Worm (Caenorhabditis elegans): Measurements from ENCODE around the gene C02F4.4.
A peak's percentile ranks its signal among the peaks of the same experiment; 100 is the strongest.

C02F4.4 gene

ce11 chrIV:10501550-10502240 is 13.3 kb downstream of the C02F4.4 start, which contains the start of gene tax-6:
Gene tax-6 (minus strand): TSS chrIV:10501600.
- no peak for TF ChIP-seq gmeb-1 (tag; optimal IDR thresholded peaks at IDR 0.05)
- TF ChIP-seq lsy-2 (tag; optimal IDR thresholded peaks at IDR 0.05): no peak
- TF ChIP-seq unc-62 (GFP tag; optimal IDR thresholded peaks at IDR 0.05): no peak
- no peak for TF ChIP-seq nhr-129 (tag; optimal IDR thresholded peaks at IDR 0.05)
- no peak for TF ChIP-seq F13H6.1 (tag; optimal IDR thresholded peaks at IDR 0.05)

DNA sequence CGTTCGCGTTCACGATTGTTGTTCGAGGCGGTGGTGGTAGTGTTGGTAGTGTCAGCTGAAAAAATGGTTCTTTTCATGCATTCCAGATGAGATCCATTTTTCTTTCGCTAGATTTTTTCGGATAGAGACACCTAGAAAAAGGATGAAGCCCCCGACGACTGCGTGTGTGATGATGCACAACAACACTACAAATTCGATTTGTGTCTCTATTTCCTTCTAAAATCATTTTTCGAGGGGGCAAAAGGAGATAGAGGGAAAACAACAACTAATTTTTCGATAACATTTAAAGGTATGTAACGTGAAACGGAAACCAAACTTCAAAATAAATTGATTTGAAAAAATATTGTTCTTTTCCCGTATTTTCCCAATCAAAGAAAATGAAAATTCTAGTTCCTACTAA is 14.5 kb downstream of the C02F4.4 start:
- TF ChIP-seq ama-1 (optimal IDR thresholded peaks at IDR 0.05) (no peak), mab-5 (tag; optimal IDR thresholded peaks at IDR 0.05) (no peak), gmeb-1 (tag; optimal IDR thresholded peaks at IDR 0.05) (no peak), mdl-1 (tag; optimal IDR thresholded peaks at IDR 0.05) (no peak), nhr-77 (tag; optimal IDR thresholded peaks at IDR 0.05) (no peak), egl-27 (tag; optimal IDR thresholded peaks at IDR 0.05) (no peak), R02D3.7 (tag; optimal IDR thresholded peaks at IDR 0.05) (no peak), nhr-12 (tag; optimal IDR thresholded peaks at IDR 0.05) (no peak), lin-39 (tag; optimal IDR thresholded peaks at IDR 0.05) (no peak), blmp-1 (tag; optimal IDR thresholded peaks at IDR 0.05; ENCODE audit: insufficient read depth) (no peak), alr-1 (tag; optimal IDR thresholded peaks at IDR 0.05) (no peak), unc-62 (GFP tag; optimal IDR thresholded peaks at IDR 0.05) (no peak), crh-2 (tag; optimal IDR thresholded peaks at IDR 0.05) (no peak), ceh-82 (tag; optimal IDR thresholded peaks at IDR 0.05) (no peak), fos-1 (tag; optimal IDR thresholded peaks at IDR 0.05) (no peak), peb-1 (tag; optimal IDR thresholded peaks at IDR 0.05) (no peak), nhr-6 (tag; optimal IDR thresholded peaks at IDR 0.05) (no peak), ZK546.5 (tag; optimal IDR thresholded peaks at IDR 0.05) (no peak), Y55F3AM.14 (GFP tag; optimal IDR thresholded peaks at IDR 0.05) (no peak), sma-9 (GFP tag; optimal IDR thresholded peaks at IDR 0.05) (no peak), sma-9 (tag; optimal IDR thresholded peaks at IDR 0.05) (no peak)

DNA sequence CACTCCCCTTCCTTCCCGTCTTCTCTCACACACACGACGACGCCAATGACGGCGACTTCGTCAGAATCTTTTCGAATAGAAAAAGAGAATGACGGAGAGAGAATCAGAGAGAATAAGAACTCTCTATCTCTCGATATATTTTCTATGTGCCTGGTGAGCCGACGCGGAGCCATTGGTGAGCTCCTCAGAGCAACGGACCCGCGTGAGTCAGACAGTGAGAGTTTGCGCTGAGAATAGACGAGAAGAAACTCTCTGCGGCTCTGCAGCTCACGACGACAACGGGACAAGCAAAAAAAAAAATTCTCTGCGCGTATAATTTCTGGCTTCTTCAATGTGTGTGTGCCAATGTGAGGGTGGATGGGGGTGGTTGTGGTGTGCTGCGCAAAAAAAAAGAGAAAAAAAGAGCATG is 15.1 kb downstream of the C02F4.4 start:
- TF ChIP-seq gmeb-1 (tag; optimal IDR thresholded peaks at IDR 0.05) (no peak), blmp-1 (tag; optimal IDR thresholded peaks at IDR 0.05; ENCODE audit: insufficient read depth) (no peak), sem-4 (tag; optimal IDR thresholded peaks at IDR 0.05) (peak; percentile 31), Y55F3AM.14 (GFP tag; optimal IDR thresholded peaks at IDR 0.05) (peak; percentile 19), elt-1 (tag; optimal IDR thresholded peaks at IDR 0.05) (no peak), nhr-77 (tag; optimal IDR thresholded peaks at IDR 0.05) (no peak), nhr-25 (tag; optimal IDR thresholded peaks at IDR 0.05) (no peak), ceh-82 (tag; optimal IDR thresholded peaks at IDR 0.05) (no peak), R02D3.7 (tag; optimal IDR thresholded peaks at IDR 0.05) (no peak), elt-3 (tag; optimal IDR thresholded peaks at IDR 0.05) (no peak), peb-1 (tag; optimal IDR thresholded peaks at IDR 0.05) (no peak), mab-5 (tag; optimal IDR thresholded peaks at IDR 0.05) (no peak), F13H6.1 (tag; optimal IDR thresholded peaks at IDR 0.05) (peak; percentile 76), egl-27 (tag; optimal IDR thresholded peaks at IDR 0.05) (peak; percentile 8), unc-62 (GFP tag; optimal IDR thresholded peaks at IDR 0.05) (no peak), ceh-16 (tag; optimal IDR thresholded peaks at IDR 0.05) (no peak), ztf-11 (tag; optimal IDR thresholded peaks at IDR 0.05) (no peak), unc-39 (tag; optimal IDR thresholded peaks at IDR 0.05) (peak; percentile 48), lsy-2 (tag; optimal IDR thresholded peaks at IDR 0.05) (peak in 1 of 2 experiments; percentile 64), alr-1 (tag; optimal IDR thresholded peaks at IDR 0.05) (no peak), nhr-237 (tag; optimal IDR thresholded peaks at IDR 0.05) (no peak), fos-1 (tag; optimal IDR thresholded peaks at IDR 0.05) (peak; percentile 49), nhr-23 (tag; optimal IDR thresholded peaks at IDR 0.05) (no peak), ama-1 (optimal IDR thresholded peaks at IDR 0.05) (no peak), C34F6.9 (tag; optimal IDR thresholded peaks at IDR 0.05) (peak; percentile 82), lin-11 (tag; optimal IDR thresholded peaks at IDR 0.05) (peak; percentile 58), snpc-4 (tag; optimal IDR thresholded peaks at IDR 0.05) (no peak), nhr-10 (tag; optimal IDR thresholded peaks at IDR 0.05) (no peak), nhr-21 (tag; optimal IDR thresholded peaks at IDR 0.05) (peak; percentile 19), sma-3 (GFP tag; optimal IDR thresholded peaks at IDR 0.05) (no peak), sma-9 (GFP tag; optimal IDR thresholded peaks at IDR 0.05) (peak; percentile 51), sma-9 (tag; optimal IDR thresholded peaks at IDR 0.05) (no peak), crh-2 (tag; optimal IDR thresholded peaks at IDR 0.05) (peak; percentile 38), ztf-1 (GFP tag; conservative IDR thresholded peaks at IDR 0.05) (no peak), unc-55 (GFP tag; optimal IDR thresholded peaks at IDR 0.05) (peak; percentile 94), mbf-1 (tag; optimal IDR thresholded peaks at IDR 0.05) (no peak), nhr-6 (tag; optimal IDR thresholded peaks at IDR 0.05) (no peak), aly-2 (tag; optimal IDR thresholded peaks at IDR 0.05) (no peak), lin-13 (GFP tag; optimal IDR thresholded peaks at IDR 0.05) (peak; percentile 38), nhr-129 (tag; optimal IDR thresholded peaks at IDR 0.05) (peak; percentile 55), nhr-11 (tag; optimal IDR thresholded peaks at IDR 0.05) (no peak), dmd-4 (tag; optimal IDR thresholded peaks at IDR 0.05) (no peak), ztf-4 (tag; optimal IDR thresholded peaks at IDR 0.05) (peak; percentile 54)

Measured in whole organism, L2 larva.